Worm (Caenorhabditis elegans): ENCODE data around the gene R06B9.5.

The R06B9.5 gene

DNA sequence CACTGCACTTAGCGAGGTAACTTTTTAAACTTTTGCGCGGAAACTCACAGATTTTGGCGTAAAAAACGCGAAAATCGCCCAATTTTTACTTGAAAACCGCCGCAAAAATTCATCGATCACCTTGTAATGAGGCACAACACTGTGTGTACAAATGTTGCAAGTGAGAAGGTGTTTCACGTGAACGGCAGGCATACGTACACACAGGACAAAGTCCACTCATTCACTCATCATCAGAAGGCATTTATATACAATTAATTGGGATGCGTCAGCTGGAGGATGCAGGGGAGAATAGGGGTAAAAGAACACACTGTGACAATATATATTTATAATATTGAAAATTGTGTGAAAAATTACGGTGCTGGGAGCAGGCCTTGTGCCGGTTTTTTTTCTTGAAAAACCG, 786 bp downstream of the R06B9.5 start (continued):
- TF ChIP-seq hlh-17 (GFP tag; optimal IDR thresholded peaks at IDR 0.05; ENCODE audit: borderline replicate concordance) (no peak), pax-3 (tag; optimal IDR thresholded peaks at IDR 0.05) (no peak), ceh-88 (GFP tag; IDR thresholded peaks at IDR 0.05) (no peak), blmp-1 (tag; optimal IDR thresholded peaks at IDR 0.05) (peak; percentile 76), nhr-47 (tag; optimal IDR thresholded peaks at IDR 0.05) (no peak), egl-13 (tag; optimal IDR thresholded peaks at IDR 0.05) (no peak), lir-3 (tag; optimal IDR thresholded peaks at IDR 0.05; ENCODE audit: poor library complexity) (no peak), ceh-63 (GFP tag; optimal IDR thresholded peaks at IDR 0.05) (no peak), ztf-11 (tag; optimal IDR thresholded peaks at IDR 0.05) (no peak), skn-1 (tag; optimal IDR thresholded peaks at IDR 0.05) (no peak), alr-1 (tag; optimal IDR thresholded peaks at IDR 0.05; ENCODE audit: borderline replicate concordance) (no peak), nhr-19 (GFP tag; conservative IDR thresholded peaks at IDR 0.05) (peak; percentile 46), vab-15 (tag; optimal IDR thresholded peaks at IDR 0.05) (no peak), fkh-8 (tag; optimal IDR thresholded peaks at IDR 0.05) (no peak), isw-1 (GFP tag; IDR thresholded peaks at IDR 0.05) (no peak), fos-1 (tag; optimal IDR thresholded peaks at IDR 0.05) (no peak), lin-14 (GFP tag; optimal IDR thresholded peaks at IDR 0.05) (peak; percentile 58), lin-39 (tag; optimal IDR thresholded peaks at IDR 0.05) (no peak), sox-4 (tag; optimal IDR thresholded peaks at IDR 0.05) (no peak), dpl-1 (GFP tag; optimal IDR thresholded peaks at IDR 0.05) (no peak), nhr-84 (tag; optimal IDR thresholded peaks at IDR 0.05) (no peak), aha-1 (tag; optimal IDR thresholded peaks at IDR 0.05) (no peak), ceh-82 (tag; optimal IDR thresholded peaks at IDR 0.05) (no peak), fkh-10 (GFP tag; optimal IDR thresholded peaks at IDR 0.05) (no peak), sup-37 (GFP tag; optimal IDR thresholded peaks at IDR 0.05) (no peak), elt-3 (tag; optimal IDR thresholded peaks at IDR 0.05) (no peak), nhr-76 (tag; optimal IDR thresholded peaks at IDR 0.05) (no peak), aly-2 (tag; optimal IDR thresholded peaks at IDR 0.05) (no peak), nhr-77 (tag; optimal IDR thresholded peaks at IDR 0.05) (no peak), pag-3 (tag; optimal IDR thresholded peaks at IDR 0.05; ENCODE audit: borderline replicate concordance, insufficient read depth) (no peak), rnt-1 (tag; optimal IDR thresholded peaks at IDR 0.05) (no peak), ama-1 (optimal IDR thresholded peaks at IDR 0.05) (no peak), C04F5.9 (tag; optimal IDR thresholded peaks at IDR 0.05) (no peak), lin-15B (tag; optimal IDR thresholded peaks at IDR 0.05) (no peak), zag-1 (tag; optimal IDR thresholded peaks at IDR 0.05) (no peak), ceh-8 (GFP tag; optimal IDR thresholded peaks at IDR 0.05) (no peak), grh-1 (GFP tag; IDR thresholded peaks at IDR 0.05) (no peak), efl-1 (optimal IDR thresholded peaks at IDR 0.05) (no peak), efl-1 (GFP tag; optimal IDR thresholded peaks at IDR 0.05 in 1 of 2) (no peak), lin-35 (GFP tag; optimal IDR thresholded peaks at IDR 0.05) (peak in 1 of 2 experiments; percentile 51), nhr-85 (tag) (peak; percentile 67), lsy-2 (tag; optimal IDR thresholded peaks at IDR 0.05) (peak in 1 of 2 experiments; percentile 5), snu-23 (GFP tag; optimal IDR thresholded peaks at IDR 0.05) (peak; percentile 34), tbx-2 (tag; optimal IDR thresholded peaks at IDR 0.05) (peak; percentile 13), irx-1 (tag; optimal IDR thresholded peaks at IDR 0.05) (no peak), F16B12.6 (tag; optimal IDR thresholded peaks at IDR 0.05) (no peak), mep-1 (tag; optimal IDR thresholded peaks at IDR 0.05) (peak; percentile 3)

Measured in whole organism, L1 larva.